Worm (Caenorhabditis elegans) whole organism, L1 larva: ENCODE results near the gene C16C8.17.

ENCODE experiments used
- C04F5.9 ChIP-seq: sonication (generic microtip); optimal IDR thresholded peaks from 2 replicates; lab custom pipeline; 2016; ENCODE audit warnings: missing genetic modification characterization, missing compliant biosample characterization
- C16A3.4 ChIP-seq: fragments of 150-350 bp; optimal IDR thresholded peaks from 2 replicates; lab custom pipeline; 2014; ENCODE audit warnings: missing biosample characterization, missing genetic modification characterization
- F16B12.6 ChIP-seq: fragments of 150-350 bp; optimal IDR thresholded peaks from 2 replicates; lab custom pipeline; 2014; ENCODE audit warnings: missing biosample characterization, missing genetic modification characterization
- aha-1 ChIP-seq: fragments of 150-350 bp; optimal IDR thresholded peaks from 2 replicates; lab custom pipeline; 2014; ENCODE audit warnings: missing biosample characterization, missing genetic modification characterization
- alr-1 ChIP-seq: fragments of 200-800 bp; sonication (Bioruptor generic); optimal IDR thresholded peaks from 2 replicates; lab custom pipeline; 2018; ENCODE audit warnings: borderline replicate concordance, mild to moderate bottlenecking, missing genetic modification characterization, missing compliant biosample characterization
- blmp-1 ChIP-seq: fragments of 150-350 bp; optimal IDR thresholded peaks from 2 replicates; lab custom pipeline; 2014; ENCODE audit warnings: missing biosample characterization, missing genetic modification characterization
- ceh-8 ChIP-seq: fragments of 200-800 bp; sonication (Bioruptor generic); optimal IDR thresholded peaks from 2 replicates; lab custom pipeline; 2018; ENCODE audit warnings: mild to moderate bottlenecking, missing genetic modification characterization, moderate library complexity, missing compliant biosample characterization
- ceh-88 ChIP-seq: fragments of 200-800 bp; sonication (Bioruptor generic); IDR thresholded peaks from 2 replicates; pipeline ENCODE4 v1.3.6; 2022; ENCODE audit warnings: missing genetic modification characterization, missing compliant biosample characterization
- dpl-1 ChIP-seq, 3 experiments: fragments of 150-350 bp in 2 of 3; sonication (generic microtip) in 1 of 3; optimal IDR thresholded peaks; 2 replicates each; lab custom pipeline; 2014 to 2017; ENCODE audit warnings: missing biosample characterization in 3 of 3, missing genetic modification characterization in 3 of 3, missing genetic modification reagents in 3 of 3
- efl-3 ChIP-seq: fragments of 200-800 bp; sonication (Bioruptor generic); optimal IDR thresholded peaks from 2 replicates; lab custom pipeline; 2018; ENCODE audit warnings: mild to moderate bottlenecking, missing genetic modification characterization, missing compliant biosample characterization
- egl-27 ChIP-seq, 2 experiments: fragments of 150-350 bp in 1 of 2; sonication (generic microtip); optimal IDR thresholded peaks; 3 replicates each; lab custom pipeline; 2017 to 2018; ENCODE audit warnings: missing biosample characterization in 2 of 2, missing genetic modification characterization in 2 of 2, missing genetic modification reagents in 2 of 2
- elt-3 ChIP-seq, 6 experiments: fragments of 150-350 bp in 1 of 6; sonication (generic microtip); optimal IDR thresholded peaks; 2 replicates each; lab custom pipeline; 2017 to 2018; ENCODE audit warnings: missing biosample characterization in 6 of 6, missing genetic modification characterization in 6 of 6, inconsistent platforms in 1 of 6
- ets-5 ChIP-seq: fragments of 200-800 bp; sonication (Bioruptor generic); IDR thresholded peaks from 2 replicates; pipeline ENCODE4 v1.3.6; 2022; ENCODE audit warnings: missing genetic modification characterization, missing compliant biosample characterization
- fkh-10 ChIP-seq: sonication (generic microtip); optimal IDR thresholded peaks from 2 replicates; lab custom pipeline; 2017; ENCODE audit warnings: missing biosample characterization, missing genetic modification reagents, missing genetic modification characterization
- fkh-4 ChIP-seq: sonication (generic microtip); optimal IDR thresholded peaks from 2 replicates; lab custom pipeline; 2016; ENCODE audit warnings: missing compliant biosample characterization, missing genetic modification characterization, borderline replicate concordance
- hlh-4 ChIP-seq: sonication (generic microtip); optimal IDR thresholded peaks from 2 replicates; lab custom pipeline; 2016; ENCODE audit warnings: mild to moderate bottlenecking, missing genetic modification characterization, missing compliant biosample characterization
- irx-1 ChIP-seq: sonication (generic microtip); optimal IDR thresholded peaks from 2 replicates; lab custom pipeline; 2016; ENCODE audit warnings: missing genetic modification characterization, missing compliant biosample characterization
- isw-1 ChIP-seq: fragments of 200-800 bp; sonication (Bioruptor generic); IDR thresholded peaks from 2 replicates; pipeline ENCODE4 v1.3.6; 2022; ENCODE audit warnings: missing genetic modification characterization, missing compliant biosample characterization
- jun-1 ChIP-seq: fragments of 150-350 bp; optimal IDR thresholded peaks from 2 replicates; lab custom pipeline; 2014; ENCODE audit warnings: missing biosample characterization, missing genetic modification reagents, missing genetic modification characterization
- lin-14 ChIP-seq: fragments of 200-800 bp; sonication (Bioruptor generic); optimal IDR thresholded peaks from 2 replicates; lab custom pipeline; 2018; ENCODE audit warnings: mild to moderate bottlenecking, missing genetic modification characterization, moderate library complexity, missing compliant biosample characterization
- lin-35 ChIP-seq, 2 experiments: fragments of 150-350 bp; optimal IDR thresholded peaks; 2 replicates each; lab custom pipeline; 2014; ENCODE audit warnings: missing biosample characterization in 2 of 2, missing genetic modification characterization in 2 of 2, missing genetic modification reagents in 2 of 2
- lsy-2 ChIP-seq, 2 experiments: fragments of 150-350 bp; optimal IDR thresholded peaks; 2 replicates each; lab custom pipeline; 2014; ENCODE audit warnings: missing biosample characterization in 2 of 2, missing genetic modification characterization in 2 of 2
- mab-9 ChIP-seq: fragments of 200-800 bp; sonication (Bioruptor generic); IDR thresholded peaks from 2 replicates; pipeline ENCODE4 v1.3.6; 2022; ENCODE audit warnings: missing genetic modification reagents, missing genetic modification characterization, missing compliant biosample characterization
- mdl-1 ChIP-seq, 2 experiments: fragments of 150-350 bp; optimal IDR thresholded peaks; 2 replicates each; lab custom pipeline; 2014 to 2017; ENCODE audit warnings: missing biosample characterization in 2 of 2, missing genetic modification characterization in 2 of 2, inconsistent platforms in 1 of 2
- mef-2 ChIP-seq: fragments of 150-350 bp; optimal IDR thresholded peaks from 2 replicates; lab custom pipeline; 2014; ENCODE audit warnings: missing biosample characterization, missing genetic modification characterization
- nhr-11 ChIP-seq: fragments of 150-350 bp; optimal IDR thresholded peaks from 2 replicates; lab custom pipeline; 2014; ENCODE audit warnings: missing biosample characterization, missing genetic modification characterization
- nhr-12 ChIP-seq: sonication (generic microtip); optimal IDR thresholded peaks from 2 replicates; lab custom pipeline; 2017; ENCODE audit warnings: missing biosample characterization, missing genetic modification characterization
- nhr-47 ChIP-seq: sonication (generic microtip); optimal IDR thresholded peaks from 2 replicates; lab custom pipeline; 2016; ENCODE audit warnings: mild to moderate bottlenecking, missing genetic modification characterization, moderate library complexity, missing compliant biosample characterization
- nhr-77 ChIP-seq: fragments of 150-350 bp; optimal IDR thresholded peaks from 2 replicates; lab custom pipeline; 2014; ENCODE audit warnings: missing biosample characterization, missing genetic modification characterization
- pax-3 ChIP-seq: fragments of 200-800 bp; sonication (Bioruptor generic); optimal IDR thresholded peaks from 2 replicates; lab custom pipeline; 2018; ENCODE audit warnings: mild to moderate bottlenecking, missing genetic modification characterization, moderate library complexity, missing compliant biosample characterization
- rnt-1 ChIP-seq: sonication (generic microtip); optimal IDR thresholded peaks from 2 replicates; lab custom pipeline; 2016; ENCODE audit warnings: mild to moderate bottlenecking, missing genetic modification characterization, moderate library complexity, missing compliant biosample characterization
- skn-1 ChIP-seq: fragments of 150-350 bp; optimal IDR thresholded peaks from 2 replicates; lab custom pipeline; 2014; ENCODE audit warnings: missing biosample characterization, missing genetic modification characterization
- snpc-4 ChIP-seq: fragments of 150-350 bp; optimal IDR thresholded peaks from 2 replicates; lab custom pipeline; 2014; ENCODE audit warnings: missing biosample characterization, missing genetic modification characterization
- snu-23 ChIP-seq: sonication (generic microtip); optimal IDR thresholded peaks from 2 replicates; lab custom pipeline; 2016; ENCODE audit warnings: missing genetic modification characterization, missing compliant biosample characterization
- sox-4 ChIP-seq: sonication (generic microtip); optimal IDR thresholded peaks from 2 replicates; lab custom pipeline; 2016; ENCODE audit warnings: missing genetic modification characterization, missing compliant biosample characterization
- sptf-1 ChIP-seq: fragments of 150-350 bp; optimal IDR thresholded peaks from 2 replicates; lab custom pipeline; 2014; ENCODE audit warnings: missing biosample characterization, missing genetic modification characterization
- swsn-7 ChIP-seq: sonication (generic microtip); optimal IDR thresholded peaks from 2 replicates; lab custom pipeline; 2016; ENCODE audit warnings: missing genetic modification characterization, missing compliant biosample characterization
- tbx-2 ChIP-seq: sonication (generic microtip); optimal IDR thresholded peaks from 2 replicates; lab custom pipeline; 2016; ENCODE audit warnings: missing genetic modification characterization, missing compliant biosample characterization
- unc-30 ChIP-seq: sonication (generic microtip); optimal IDR thresholded peaks from 2 replicates; lab custom pipeline; 2017; ENCODE audit warnings: missing biosample characterization, missing genetic modification characterization
- unc-62 ChIP-seq: fragments of 150-350 bp; optimal IDR thresholded peaks from 2 replicates; lab custom pipeline; 2014; ENCODE audit warnings: missing biosample characterization, missing genetic modification reagents, missing genetic modification characterization
- unc-98 ChIP-seq: fragments of 200-800 bp; sonication (Bioruptor generic); IDR thresholded peaks from 2 replicates; pipeline ENCODE4 v1.3.6; 2022; ENCODE audit warnings: missing genetic modification characterization, missing compliant biosample characterization
- zip-4 ChIP-seq: fragments of 200-800 bp; sonication (Bioruptor generic); optimal IDR thresholded peaks from 2 replicates; lab custom pipeline; 2018; ENCODE audit warnings: mild to moderate bottlenecking, missing genetic modification characterization, moderate library complexity, missing compliant biosample characterization
- ztf-4 ChIP-seq: fragments of 150-350 bp; optimal IDR thresholded peaks from 2 replicates; lab custom pipeline; 2014; ENCODE audit warnings: missing biosample characterization, missing genetic modification characterization

C16C8.17 gene

ce11 chrII:3434893-3435503 lies 5.6 kb upstream of the C16C8.17 start:
- peak; percentile 75 for TF ChIP-seq snpc-4 (tag; lab: Kevin White, UChicago)
- TF ChIP-seq lin-14 (GFP tag; lab: Kevin White, UChicago) = peak; percentile 37
- TF ChIP-seq skn-1 = no peak
- no peak for TF ChIP-seq unc-62 (GFP tag; lab: Kevin White, UChicago)
- TF ChIP-seq alr-1 (tag; lab: Kevin White, UChicago) = no peak
- TF ChIP-seq ceh-8 (GFP tag; lab: Kevin White, UChicago) = no peak
- TF ChIP-seq ets-5 = no peak
- TF ChIP-seq ztf-4 = no peak

ce11 chrII:3436412-3436811 lies 4.2 kb upstream of the C16C8.17 start, which contains the start of gene skpo-2:
Gene skpo-2 (minus strand): TSS chrII:3436512.
- no peak for TF ChIP-seq tbx-2 (tag; lab: Kevin White, UChicago)
- no peak for TF ChIP-seq nhr-12 (tag; lab: Kevin White, UChicago)
- no peak for TF ChIP-seq swsn-7 (tag; lab: Kevin White, UChicago)
- TF ChIP-seq ztf-4 = no peak
- no peak for TF ChIP-seq isw-1 (GFP tag; lab: Robert Waterston, UW)
- no peak for TF ChIP-seq efl-3
- no peak for TF ChIP-seq lin-35 (GFP tag; optimal IDR thresholded peaks at IDR 0.05; lab: Kevin White, UChicago)
- no peak for TF ChIP-seq C04F5.9 (tag; lab: Kevin White, UChicago)

- TF ChIP-seq unc-98 (GFP tag; lab: Robert Waterston, UW) = no peak
- no peak for TF ChIP-seq blmp-1 (tag; lab: Kevin White, UChicago)
- no peak for TF ChIP-seq C16A3.4 (tag; lab: Kevin White, UChicago)
- no peak for TF ChIP-seq sptf-1 (tag; lab: Kevin White, UChicago)
- no peak for TF ChIP-seq pax-3
- TF ChIP-seq unc-30 (tag; lab: Kevin White, UChicago) = no peak
- TF ChIP-seq egl-27 (tag; optimal IDR thresholded peaks at IDR 0.05; lab: Kevin White, UChicago) = no peak
Measured at ce11 chrII:3437393-3437792, 3.2 kb upstream of the C16C8.17 start.

ce11 chrII:3438280-3438679 lies 2.3 kb upstream of the C16C8.17 start:
- TF ChIP-seq blmp-1 (tag; lab: Kevin White, UChicago) (peak; percentile 90), nhr-47 (tag; lab: Kevin White, UChicago) (no peak), elt-3 (tag; optimal IDR thresholded peaks at IDR 0.05; lab: Kevin White, UChicago) (no peak)
- TF ChIP-seq, all 84 proteins: peak for 1

ce11 chrII:3439244-3439698 lies 1.4 kb upstream of the C16C8.17 start:
- TF ChIP-seq C16A3.4 (tag; lab: Kevin White, UChicago) (no peak), irx-1 (tag; lab: Kevin White, UChicago) (no peak), lsy-2 (tag; optimal IDR thresholded peaks at IDR 0.05; lab: Kevin White, UChicago) (no peak), elt-3 (tag; optimal IDR thresholded peaks at IDR 0.05; lab: Kevin White, UChicago) (peak in 3 of 6 experiments; percentile 45 to 62 (median 46)), ets-5 (no peak), ztf-4 (no peak), nhr-11 (tag; lab: Kevin White, UChicago) (no peak), fkh-10 (GFP tag; lab: Kevin White, UChicago) (no peak), snpc-4 (tag; lab: Kevin White, UChicago) (no peak), mef-2 (tag; lab: Kevin White, UChicago) (no peak), sox-4 (tag; lab: Kevin White, UChicago) (no peak), alr-1 (tag; lab: Kevin White, UChicago) (no peak), mab-9 (no peak), hlh-4 (tag; lab: Kevin White, UChicago) (no peak), ceh-88 (GFP tag; lab: Robert Waterston, UW) (no peak), jun-1 (tag; lab: Kevin White, UChicago) (peak; percentile 6), aha-1 (no peak), unc-98 (GFP tag; lab: Robert Waterston, UW) (no peak), unc-30 (tag; lab: Kevin White, UChicago) (no peak), dpl-1 (GFP tag; optimal IDR thresholded peaks at IDR 0.05; lab: Kevin White, UChicago) (peak in 1 of 3 experiments; percentile 3), fkh-4 (tag; lab: Kevin White, UChicago) (no peak), F16B12.6 (tag; lab: Kevin White, UChicago) (no peak), sptf-1 (tag; lab: Kevin White, UChicago) (no peak), snu-23 (GFP tag; lab: Kevin White, UChicago) (peak; percentile 38), zip-4 (no peak), rnt-1 (peak; percentile 51), mdl-1 (tag; optimal IDR thresholded peaks at IDR 0.05; lab: Kevin White, UChicago) (no peak), nhr-77 (no peak)
